Fruit fly (Drosophila melanogaster) whole organism: ENCODE measurements around the gene CG14362.

Experiments used
- CG8478 ChIP-seq: fragments of >200 bp; optimal IDR thresholded peaks from 2 replicates; lab custom pipeline; 2018; ENCODE audit warnings: inconsistent platforms
- Dll ChIP-seq: fragments of >200 bp; optimal IDR thresholded peaks from 2 replicates; lab custom pipeline; 2017
- EcR ChIP-seq, 2 experiments: fragments of >200 bp; optimal IDR thresholded peaks; 2 replicates each; lab custom pipeline; 2017; ENCODE audit warnings: missing biosample characterization in 2 of 2, missing genetic modification characterization in 2 of 2, missing genetic modification reagents in 2 of 2
- pan ChIP-seq: fragments of >200 bp; optimal IDR thresholded peaks from 2 replicates; lab custom pipeline; 2017
- psq ChIP-seq: fragments of >200 bp; optimal IDR thresholded peaks from 2 replicates; lab custom pipeline; 2017
- usp ChIP-seq: fragments of >200 bp; optimal IDR thresholded peaks from 2 replicates; lab custom pipeline; 2017; ENCODE audit warnings: missing biosample characterization, missing genetic modification characterization, mixed read lengths

CG14362 gene

dm6 chr3R:13810308-13810707, 44.9 kb downstream of the CG14362 start:
- TF ChIP-seq usp (GFP tag; lab: Kevin White, UChicago) = no peak
- TF ChIP-seq pan (lab: Kevin White, UChicago) = no peak
- TF ChIP-seq EcR (GFP tag; optimal IDR thresholded peaks at IDR 0.05; lab: Kevin White, UChicago) = no peak

- TF ChIP-seq psq (lab: Kevin White, UChicago) = no peak
- TF ChIP-seq Dll (lab: Kevin White, UChicago) = no peak
- no peak for TF ChIP-seq pan (lab: Kevin White, UChicago)
- peak in 1 of 2 experiments; percentile 14 for TF ChIP-seq EcR (GFP tag; optimal IDR thresholded peaks at IDR 0.05; lab: Kevin White, UChicago)
- TF ChIP-seq CG8478 (lab: Kevin White, UChicago) = no peak
- TF ChIP-seq usp (GFP tag; lab: Kevin White, UChicago) = no peak
Observed at dm6 chr3R:13809261-13809660, 46.0 kb downstream of the CG14362 start.

dm6 chr3R:13807906-13808305, 47.3 kb downstream of the CG14362 start:
- TF ChIP-seq EcR (GFP tag; optimal IDR thresholded peaks at IDR 0.05; lab: Kevin White, UChicago) (no peak), usp (GFP tag; lab: Kevin White, UChicago) (no peak), pan (lab: Kevin White, UChicago) (no peak), CG8478 (lab: Kevin White, UChicago) (no peak), Dll (lab: Kevin White, UChicago) (no peak), psq (lab: Kevin White, UChicago) (no peak)

- TF ChIP-seq Dll (lab: Kevin White, UChicago) (no peak), usp (GFP tag; lab: Kevin White, UChicago) (no peak), psq (lab: Kevin White, UChicago) (no peak), pan (lab: Kevin White, UChicago) (no peak), EcR (GFP tag; optimal IDR thresholded peaks at IDR 0.05; lab: Kevin White, UChicago) (peak; percentile 61 to 99), CG8478 (lab: Kevin White, UChicago) (no peak)
Observed at dm6 chr3R:13807330-13807729, 47.9 kb downstream of the CG14362 start.

dm6 chr3R:13806710-13807093, 48.6 kb downstream of the CG14362 start:
- TF ChIP-seq pan (lab: Kevin White, UChicago) (peak; percentile 25), psq (lab: Kevin White, UChicago) (no peak)

- TF ChIP-seq psq (lab: Kevin White, UChicago) (no peak), EcR (GFP tag; optimal IDR thresholded peaks at IDR 0.05; lab: Kevin White, UChicago) (peak in 1 of 2 experiments; percentile 93), usp (GFP tag; lab: Kevin White, UChicago) (no peak), pan (lab: Kevin White, UChicago) (no peak), CG8478 (lab: Kevin White, UChicago) (no peak)
Observed at dm6 chr3R:13806032-13806709, 49.1 kb downstream of the CG14362 start.

- TF ChIP-seq usp (GFP tag; lab: Kevin White, UChicago) (no peak), psq (lab: Kevin White, UChicago) (no peak), EcR (GFP tag; optimal IDR thresholded peaks at IDR 0.05; lab: Kevin White, UChicago) (no peak), CG8478 (lab: Kevin White, UChicago) (no peak), Dll (lab: Kevin White, UChicago) (no peak), pan (lab: Kevin White, UChicago) (no peak)
Observed at dm6 chr3R:13804971-13805603, 50.2 kb downstream of the CG14362 start.
